Worm (Caenorhabditis elegans): ENCODE data around the gene str-109.

ce11 chrV:16142371-16142770 lies 19.7 kb downstream of the str-109 start, which contains the start of gene fbxa-18:
- TF ChIP-seq lin-13 (tag; optimal IDR thresholded peaks at IDR 0.05) (no peak), elt-1 (tag; optimal IDR thresholded peaks at IDR 0.05; ENCODE audit: borderline replicate concordance, insufficient read depth) (no peak), lsy-2 (tag; optimal IDR thresholded peaks at IDR 0.05) (no peak)
